Worm (Caenorhabditis elegans): ENCODE data around the gene F45E12.6.

Gene F45E12.6

ce11 chrII:7341572-7342303 lies 27.8 kb upstream of the F45E12.6 start (continued):
- TF ChIP-seq ces-1 (GFP tag; optimal IDR thresholded peaks at IDR 0.05) (no peak), D1046.2 (GFP tag; IDR thresholded peaks at IDR 0.05) (no peak), dmd-6 (GFP tag; IDR thresholded peaks at IDR 0.05) (peak; percentile 19; the same call in 1 of the 2 replicates), nhr-10 (tag; optimal IDR thresholded peaks at IDR 0.05) (no peak), pha-4 (GFP tag; IDR thresholded peaks at IDR 0.05) (no peak), pha-4 (tag; optimal IDR thresholded peaks at IDR 0.05) (no peak), fos-1 (tag; optimal IDR thresholded peaks at IDR 0.05) (no peak), aly-2 (tag; optimal IDR thresholded peaks at IDR 0.05) (no peak), ceh-20 (GFP tag; IDR thresholded peaks at IDR 0.05) (no peak), daf-8 (GFP tag; IDR thresholded peaks at IDR 0.05) (no peak), nhr-48 (tag; optimal IDR thresholded peaks at IDR 0.05) (no peak)

ce11 chrII:7340703-7341102 lies 26.7 kb upstream of the F45E12.6 start:
- TF ChIP-seq dmd-6 (GFP tag; IDR thresholded peaks at IDR 0.05): 0 out of 2 replicates have a peak, but pooled peaks have one; percentile 18
- no peak for TF ChIP-seq pha-4 (GFP tag; IDR thresholded peaks at IDR 0.05)
- TF ChIP-seq pha-4 (tag; optimal IDR thresholded peaks at IDR 0.05): peak; percentile 85
- no peak for TF ChIP-seq egl-43 (GFP tag; IDR thresholded peaks at IDR 0.05)
- TF ChIP-seq spr-3 (GFP tag; optimal IDR thresholded peaks at IDR 0.05): no peak
- no peak for TF ChIP-seq nhr-42 (GFP tag; IDR thresholded peaks at IDR 0.05)
- no peak for TF ChIP-seq dve-1 (tag; optimal IDR thresholded peaks at IDR 0.05; ENCODE audit: insufficient read depth)
- no peak for TF ChIP-seq ceh-32 (tag; optimal IDR thresholded peaks at IDR 0.05; ENCODE audit: poor library complexity)
- no peak for TF ChIP-seq Y75B8A.6 (GFP tag; IDR thresholded peaks at IDR 0.05)
- TF ChIP-seq nhr-28 (tag; optimal IDR thresholded peaks at IDR 0.05): peak; percentile 5

- TF ChIP-seq egl-43 (GFP tag; IDR thresholded peaks at IDR 0.05) (no peak), R02D3.7 (tag; optimal IDR thresholded peaks at IDR 0.05) (no peak), nhr-48 (tag; optimal IDR thresholded peaks at IDR 0.05) (no peak), daf-8 (GFP tag; IDR thresholded peaks at IDR 0.05) (no peak), hlh-30 (tag; optimal IDR thresholded peaks at IDR 0.05; ENCODE audit: insufficient read depth) (peak; percentile 79), hlh-11 (tag; optimal IDR thresholded peaks at IDR 0.05) (peak; percentile 70), mxl-3 (GFP tag; optimal IDR thresholded peaks at IDR 0.05) (peak; percentile 64), mep-1 (tag; optimal IDR thresholded peaks at IDR 0.05) (peak; percentile 17), unc-39 (tag; optimal IDR thresholded peaks at IDR 0.05) (no peak), nhr-28 (tag; optimal IDR thresholded peaks at IDR 0.05) (peak; percentile 87), daf-19 (GFP tag; conservative IDR thresholded peaks at IDR 0.05) (no peak), zfp-3 (GFP tag; conservative IDR thresholded peaks at IDR 0.05) (no peak), hif-1 (tag; optimal IDR thresholded peaks at IDR 0.05) (no peak), lsy-2 (tag; optimal IDR thresholded peaks at IDR 0.05) (peak in 1 of 2 experiments; percentile 52), dmd-6 (GFP tag; IDR thresholded peaks at IDR 0.05) (peak; percentile 57; the same call in 1 of the 2 replicates), cey-2 (tag; optimal IDR thresholded peaks at IDR 0.05; ENCODE audit: borderline replicate concordance, insufficient read depth) (peak; percentile 19), zag-1 (tag; optimal IDR thresholded peaks at IDR 0.05) (no peak), Y75B8A.6 (GFP tag; IDR thresholded peaks at IDR 0.05) (no peak), nhr-25 (tag; optimal IDR thresholded peaks at IDR 0.05; ENCODE audit: borderline replicate concordance, insufficient read depth) (peak; percentile 16), lin-1 (GFP tag; IDR thresholded peaks at IDR 0.05) (0 out of 2 replicates have a peak, but pooled peaks have one; percentile 26), unc-62 (GFP tag; optimal IDR thresholded peaks at IDR 0.05 in 1 of 2) (peak in 1 of 2 experiments; percentile 87), unc-62 (tag; optimal IDR thresholded peaks at IDR 0.05) (no peak), T26A8.4 (GFP tag; IDR thresholded peaks at IDR 0.05) (no peak), zip-2 (tag; optimal IDR thresholded peaks at IDR 0.05) (no peak), mdl-1 (tag; optimal IDR thresholded peaks at IDR 0.05) (peak in 1 of 2 experiments; percentile 76), nhr-11 (tag; optimal IDR thresholded peaks at IDR 0.05) (peak; percentile 42)
These were observed 25.0 kb upstream of the F45E12.6 start, which contains the start of gene nhr-21 for ce11 chrII:7338995-7339394. TSS of gene nhr-21 (plus strand) at chrII:7339229.

Measured in whole organism, L4 larva.